Worm (Caenorhabditis elegans) whole organism, young adult: ENCODE measurements around the gene F59C12.3.

Experiments used
- B0019.2 ChIP-seq: fragments of 200-800 bp; sonication (Bioruptor generic); conservative IDR thresholded peaks from 2 replicates; pipeline ENCODE4 v1.3.6; 2022; ENCODE audit warnings: missing genetic modification reagents, missing genetic modification characterization, missing compliant biosample characterization
- B0035.1 ChIP-seq: sonication (generic microtip); optimal IDR thresholded peaks from 2 replicates; lab custom pipeline; 2016; ENCODE audit warnings: missing genetic modification characterization, mild to moderate bottlenecking, missing compliant biosample characterization, missing genotype, missing genetic modification reagents
- B0261.1 ChIP-seq: sonication (generic microtip); optimal IDR thresholded peaks from 2 replicates; lab custom pipeline; 2016; ENCODE audit warnings: mild to moderate bottlenecking, missing genetic modification characterization, moderate library complexity, missing compliant biosample characterization
- B0336.3 ChIP-seq: fragments of 200-800 bp; sonication (Bioruptor generic); IDR thresholded peaks from 2 replicates; pipeline ENCODE4 v1.3.6; 2022; ENCODE audit warnings: missing genetic modification characterization, missing compliant biosample characterization
- F37B4.10 ChIP-seq: fragments of 200-800 bp; sonication (Bioruptor generic); IDR thresholded peaks from 2 replicates; pipeline ENCODE4 v1.3.6; 2022; ENCODE audit warnings: missing genetic modification characterization, missing compliant biosample characterization
- F39B2.1 ChIP-seq: fragments of 200-800 bp; sonication (Bioruptor generic); IDR thresholded peaks from 2 replicates; pipeline ENCODE4 v1.3.6; 2022; ENCODE audit warnings: missing genetic modification reagents, missing genetic modification characterization, missing compliant biosample characterization
- T07F8.4 ChIP-seq: sonication (generic microtip); optimal IDR thresholded peaks from 2 replicates; lab custom pipeline; 2016; ENCODE audit warnings: mild to moderate bottlenecking, missing genetic modification characterization, moderate library complexity, missing compliant biosample characterization
- T26A5.8 ChIP-seq: sonication (generic microtip); optimal IDR thresholded peaks from 2 replicates; lab custom pipeline; 2016; ENCODE audit warnings: missing genetic modification characterization, missing compliant biosample characterization
- Y95B8A.8 ChIP-seq: fragments of 200-800 bp; sonication (Bioruptor generic); IDR thresholded peaks from 2 replicates; pipeline ENCODE4 v1.3.6; 2022; ENCODE audit warnings: missing genetic modification reagents, missing genetic modification characterization, missing compliant biosample characterization
- akir-1 ChIP-seq: fragments of 200-800 bp; sonication (Bioruptor generic); optimal IDR thresholded peaks from 2 replicates; lab custom pipeline; 2018; ENCODE audit warnings: mild to moderate bottlenecking, missing genetic modification characterization, moderate library complexity, missing compliant biosample characterization
- attf-5 ChIP-seq: fragments of 200-800 bp; sonication (Bioruptor generic); optimal IDR thresholded peaks from 2 replicates; lab custom pipeline; 2018; ENCODE audit warnings: mild to moderate bottlenecking, missing genetic modification characterization, missing compliant biosample characterization
- bed-1 ChIP-seq: fragments of 200-800 bp; sonication (Bioruptor generic); IDR thresholded peaks from 2 replicates; pipeline ENCODE4 v1.3.6; 2022; ENCODE audit warnings: missing genetic modification reagents, missing genetic modification characterization, missing compliant biosample characterization
- ccch-3 ChIP-seq: fragments of 200-800 bp; sonication (Bioruptor generic); optimal IDR thresholded peaks from 2 replicates; lab custom pipeline; 2018; ENCODE audit warnings: mild to moderate bottlenecking, missing genetic modification characterization, missing compliant biosample characterization
- cebp-2 ChIP-seq: fragments of 200-800 bp; sonication (Bioruptor generic); IDR thresholded peaks from 2 replicates; pipeline ENCODE4 v1.3.6; 2022; ENCODE audit warnings: missing genetic modification characterization, missing compliant biosample characterization
- ceh-100 ChIP-seq: fragments of 200-800 bp; sonication (Bioruptor generic); IDR thresholded peaks from 2 replicates; pipeline ENCODE4 v1.3.6; 2022; ENCODE audit warnings: missing genetic modification reagents, missing genetic modification characterization, missing compliant biosample characterization
- ceh-58 ChIP-seq: fragments of 200-800 bp; sonication (Bioruptor generic); IDR thresholded peaks from 2 replicates; pipeline ENCODE4 v1.3.6; 2022; ENCODE audit warnings: missing genetic modification characterization, missing compliant biosample characterization
- chd-7 ChIP-seq: sonication (generic microtip); optimal IDR thresholded peaks from 2 replicates; lab custom pipeline; 2016; ENCODE audit warnings: mild to moderate bottlenecking, missing genetic modification characterization, moderate library complexity, missing compliant biosample characterization
- die-1 ChIP-seq: sonication (generic microtip); optimal IDR thresholded peaks from 2 replicates; lab custom pipeline; 2016; ENCODE audit warnings: missing genotype, mild to moderate bottlenecking, missing genetic modification characterization, missing compliant biosample characterization
- dpl-1 ChIP-seq: fragments of 150-350 bp; optimal IDR thresholded peaks from 2 replicates; lab custom pipeline; 2014; ENCODE audit warnings: missing biosample characterization, missing genetic modification reagents, missing genetic modification characterization
- ets-4 ChIP-seq: fragments of 200-800 bp; sonication (Bioruptor generic); optimal IDR thresholded peaks from 2 replicates; lab custom pipeline; 2018; ENCODE audit warnings: mild to moderate bottlenecking, missing genetic modification characterization, missing compliant biosample characterization
- gei-17 ChIP-seq: fragments of 200-800 bp; sonication (Bioruptor generic); optimal IDR thresholded peaks from 2 replicates; lab custom pipeline; 2018; ENCODE audit warnings: mild to moderate bottlenecking, missing genetic modification characterization, missing compliant biosample characterization
- him-1 ChIP-seq: sonication (generic microtip); optimal IDR thresholded peaks from 2 replicates; lab custom pipeline; 2016; ENCODE audit warnings: missing genotype, missing genetic modification reagents, missing genetic modification characterization, missing compliant biosample characterization
- hlh-12 ChIP-seq: sonication (generic microtip); optimal IDR thresholded peaks from 2 replicates; lab custom pipeline; 2016; ENCODE audit warnings: missing genetic modification characterization, missing compliant biosample characterization
- hlh-26 ChIP-seq: fragments of 200-800 bp; sonication (Bioruptor generic); conservative IDR thresholded peaks from 2 replicates; pipeline ENCODE4 v1.3.6; 2022; ENCODE audit warnings: missing genetic modification reagents, missing genetic modification characterization, missing compliant biosample characterization
- hsf-1 ChIP-seq: fragments of 200-800 bp; sonication (Bioruptor generic); IDR thresholded peaks from 2 replicates; pipeline ENCODE4 v1.3.6; 2022; ENCODE audit warnings: missing genetic modification reagents, missing genetic modification characterization, missing compliant biosample characterization
- let-526 ChIP-seq: fragments of 200-800 bp; sonication (Bioruptor generic); IDR thresholded peaks from 2 replicates; pipeline ENCODE4 v1.3.6; 2022; ENCODE audit warnings: missing genetic modification reagents, missing genetic modification characterization, missing compliant biosample characterization
- lin-40 ChIP-seq: sonication (generic microtip); optimal IDR thresholded peaks from 2 replicates; lab custom pipeline; 2016; ENCODE audit warnings: missing genetic modification characterization, mild to moderate bottlenecking, missing compliant biosample characterization, missing genotype, missing genetic modification reagents
- lin-54 ChIP-seq: fragments of 200-800 bp; sonication (Bioruptor generic); optimal IDR thresholded peaks from 2 replicates; lab custom pipeline; 2018; ENCODE audit warnings: mild to moderate bottlenecking, missing genetic modification characterization, missing compliant biosample characterization
- lir-1 ChIP-seq: fragments of 200-800 bp; sonication (Bioruptor generic); conservative IDR thresholded peaks from 2 replicates; pipeline ENCODE4 v1.3.6; 2022; ENCODE audit warnings: missing genetic modification reagents, missing genetic modification characterization, missing compliant biosample characterization
- madf-10 ChIP-seq: sonication (generic microtip); optimal IDR thresholded peaks from 2 replicates; lab custom pipeline; 2016; ENCODE audit warnings: mild to moderate bottlenecking, missing genetic modification characterization, missing compliant biosample characterization
- madf-3 ChIP-seq: fragments of 200-800 bp; sonication (Bioruptor generic); IDR thresholded peaks from 2 replicates; pipeline ENCODE4 v1.3.6; 2022; ENCODE audit warnings: missing genetic modification reagents, missing genetic modification characterization, missing compliant biosample characterization
- mcd-1 ChIP-seq: fragments of 200-800 bp; sonication (Bioruptor generic); IDR thresholded peaks from 2 replicates; pipeline ENCODE4 v1.3.6; 2022; ENCODE audit warnings: missing genetic modification reagents, missing genetic modification characterization, missing compliant biosample characterization
- mel-28 ChIP-seq: sonication (generic microtip); optimal IDR thresholded peaks from 2 replicates; lab custom pipeline; 2016; ENCODE audit warnings: borderline replicate concordance, mild to moderate bottlenecking, missing genetic modification characterization, missing compliant biosample characterization
- nfya-1 ChIP-seq: sonication (generic microtip); optimal IDR thresholded peaks from 2 replicates; lab custom pipeline; 2017; ENCODE audit warnings: antibody characterized with exemption, missing compliant biosample characterization, missing genetic modification characterization, borderline replicate concordance; ENCODE audit not compliant: insufficient read depth
- nfya-2 ChIP-seq: fragments of 200-800 bp; sonication (Bioruptor generic); IDR thresholded peaks from 2 replicates; pipeline ENCODE4 v1.3.6; 2022; ENCODE audit warnings: missing genetic modification reagents, missing genetic modification characterization, missing compliant biosample characterization
- nhr-120 ChIP-seq: fragments of 200-800 bp; sonication (Bioruptor generic); IDR thresholded peaks from 2 replicates; pipeline ENCODE4 v1.3.6; 2022; ENCODE audit warnings: missing genetic modification characterization, missing compliant biosample characterization
- nhr-179 ChIP-seq: sonication (generic microtip); optimal IDR thresholded peaks from 2 replicates; lab custom pipeline; 2016; ENCODE audit warnings: mild to moderate bottlenecking, missing genetic modification characterization, missing compliant biosample characterization
- nhr-27 ChIP-seq: fragments of 200-800 bp; sonication (Bioruptor generic); optimal IDR thresholded peaks from 2 replicates; lab custom pipeline; 2018; ENCODE audit warnings: mild to moderate bottlenecking, missing genetic modification characterization, moderate library complexity, missing compliant biosample characterization
- pbrm-1 ChIP-seq: fragments of 200-800 bp; sonication (Bioruptor generic); IDR thresholded peaks from 2 replicates; pipeline ENCODE4 v1.3.6; 2022; ENCODE audit warnings: missing genetic modification reagents, missing genetic modification characterization, missing compliant biosample characterization
- pha-4 ChIP-seq: fragments of 150-350 bp; sonication (generic microtip); optimal IDR thresholded peaks from 2 replicates; lab custom pipeline; 2014; ENCODE audit warnings: missing biosample characterization, missing genetic modification reagents, missing genetic modification characterization
- repo-1 ChIP-seq: sonication (generic microtip); optimal IDR thresholded peaks from 2 replicates; lab custom pipeline; 2017; ENCODE audit warnings: mild to moderate bottlenecking, missing genetic modification characterization, missing compliant biosample characterization
- sdz-38 ChIP-seq: sonication (generic microtip); optimal IDR thresholded peaks from 2 replicates; lab custom pipeline; 2016; ENCODE audit warnings: missing genotype, missing genetic modification characterization, missing compliant biosample characterization
- sptf-2 ChIP-seq: fragments of 200-800 bp; sonication (Bioruptor generic); optimal IDR thresholded peaks from 2 replicates; lab custom pipeline; 2018; ENCODE audit warnings: mild to moderate bottlenecking, missing genetic modification characterization, missing compliant biosample characterization
- tbp1 ChIP-seq: fragments of 200-800 bp; sonication (Bioruptor generic); optimal IDR thresholded peaks from 2 replicates; lab custom pipeline; 2018; ENCODE audit warnings: mild to moderate bottlenecking, missing genetic modification characterization, missing compliant biosample characterization
- unc-130 ChIP-seq: sonication (generic microtip); optimal IDR thresholded peaks from 2 replicates; lab custom pipeline; 2016; ENCODE audit warnings: missing genetic modification reagents, missing genetic modification characterization, missing compliant biosample characterization
- xnd-1 ChIP-seq: sonication (generic microtip); optimal IDR thresholded peaks from 2 replicates; lab custom pipeline; 2016; ENCODE audit warnings: missing genotype, missing genetic modification reagents, missing genetic modification characterization, missing compliant biosample characterization
- zfh-2 ChIP-seq: fragments of 200-800 bp; sonication (Bioruptor generic); conservative IDR thresholded peaks from 2 replicates; pipeline ENCODE4 v1.3.6; 2022; ENCODE audit warnings: missing genetic modification reagents, missing genetic modification characterization, missing compliant biosample characterization
- zim-3 ChIP-seq: sonication (generic microtip); optimal IDR thresholded peaks from 2 replicates; lab custom pipeline; 2017; ENCODE audit warnings: mild to moderate bottlenecking, missing genetic modification characterization, moderate library complexity, missing compliant biosample characterization
- ztf-18 ChIP-seq: sonication (generic microtip); optimal IDR thresholded peaks from 2 replicates; lab custom pipeline; 2016; ENCODE audit warnings: missing genotype, mild to moderate bottlenecking, missing genetic modification characterization, missing compliant biosample characterization
- ztf-22 ChIP-seq: fragments of 200-800 bp; sonication (Bioruptor generic); optimal IDR thresholded peaks from 2 replicates; lab custom pipeline; 2018; ENCODE audit warnings: mild to moderate bottlenecking, missing genetic modification characterization, moderate library complexity, missing compliant biosample characterization
- ztf-3 ChIP-seq: fragments of 200-800 bp; sonication (Bioruptor generic); optimal IDR thresholded peaks from 2 replicates; lab custom pipeline; 2018; ENCODE audit warnings: mild to moderate bottlenecking, missing genetic modification characterization, missing compliant biosample characterization

Gene F59C12.3

ce11 chrX:16619158-16619557, 9.8 kb upstream of the F59C12.3 start (continued):
- TF ChIP-seq madf-3 (GFP tag; lab: Robert Waterston, UW) (no peak), sdz-38 (tag; lab: Kevin White, UChicago) (no peak), pha-4 (tag; lab: Kevin White, UChicago) (no peak), nfya-2 (GFP tag; lab: Robert Waterston, UW) (no peak), let-526 (GFP tag; lab: Robert Waterston, UW) (no peak), nhr-27 (tag; lab: Kevin White, UChicago) (no peak), Y95B8A.8 (no peak), ztf-3 (GFP tag; lab: Kevin White, UChicago) (no peak), nfya-1 (no peak), nhr-179 (tag; lab: Kevin White, UChicago) (peak; percentile 8), mcd-1 (no peak), F37B4.10 (no peak), T07F8.4 (tag; lab: Kevin White, UChicago) (peak; percentile 54), T26A5.8 (tag; lab: Kevin White, UChicago) (peak; percentile 24), hsf-1 (no peak), attf-5 (GFP tag; lab: Kevin White, UChicago) (peak; percentile 43), F39B2.1 (GFP tag; lab: Robert Waterston, UW) (no peak), repo-1 (tag; lab: Kevin White, UChicago) (no peak), cebp-2 (GFP tag; lab: Robert Waterston, UW) (0 out of 2 replicates have a peak, but pooled peaks have one; percentile 74), dpl-1 (GFP tag; lab: Kevin White, UChicago) (no peak), him-1 (tag; lab: Kevin White, UChicago) (peak; percentile 45), B0019.2 (GFP tag; lab: Robert Waterston, UW) (no peak), hlh-26 (GFP tag; lab: Robert Waterston, UW) (no peak), tbp1 (peak; percentile 89), zim-3 (tag; lab: Kevin White, UChicago) (peak; percentile 48), ceh-58 (GFP tag; lab: Robert Waterston, UW) (no peak), sptf-2 (GFP tag; lab: Kevin White, UChicago) (no peak), akir-1 (GFP tag; lab: Kevin White, UChicago) (no peak), die-1 (tag; lab: Kevin White, UChicago) (peak; percentile 87), hlh-12 (peak; percentile 45), ets-4 (GFP tag; lab: Kevin White, UChicago) (no peak), pbrm-1 (GFP tag; lab: Robert Waterston, UW) (peak; percentile 70), lin-54 (GFP tag; lab: Kevin White, UChicago) (peak; percentile 7), B0261.1 (tag; lab: Kevin White, UChicago) (peak; percentile 89), ztf-22 (no peak), nhr-120 (no peak), zfh-2 (no peak), lir-1 (no peak), lin-40 (tag; lab: Kevin White, UChicago) (no peak), gei-17 (GFP tag; lab: Kevin White, UChicago) (no peak), chd-7 (peak; percentile 32), B0035.1 (tag; lab: Kevin White, UChicago) (no peak), unc-130 (GFP tag; lab: Kevin White, UChicago) (peak; percentile 45), xnd-1 (no peak), mel-28 (tag; lab: Kevin White, UChicago) (no peak), B0336.3 (GFP tag; lab: Robert Waterston, UW) (no peak), madf-10 (tag; lab: Kevin White, UChicago) (peak; percentile 53), ceh-100 (GFP tag; lab: Robert Waterston, UW) (no peak), bed-1 (GFP tag; lab: Robert Waterston, UW) (no peak), ztf-18 (tag; lab: Kevin White, UChicago) (peak; percentile 63), ccch-3 (GFP tag; lab: Kevin White, UChicago) (no peak)
